Worm (Caenorhabditis elegans): ENCODE results near the gene asns-1.

DNA sequence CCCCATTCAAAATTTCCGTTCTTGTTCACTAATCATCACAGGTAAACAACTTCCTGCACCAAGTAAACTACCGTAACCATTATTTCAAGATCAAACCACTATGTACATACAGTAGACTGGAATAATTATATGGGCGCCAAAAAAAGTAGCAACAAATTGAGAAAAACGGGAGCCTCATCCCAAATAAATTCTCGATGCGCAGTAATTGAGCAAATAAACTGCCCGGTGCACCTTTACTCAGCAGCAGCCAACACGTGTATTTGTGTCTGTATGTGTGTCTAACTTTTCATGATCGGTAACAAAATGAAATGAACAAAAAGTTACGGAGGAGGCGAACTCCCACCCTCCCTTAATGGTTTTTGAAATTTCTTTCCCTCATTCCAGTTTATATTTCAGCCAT, 16.8 kb upstream of the asns-1 start, which contains the start of gene otpl-5:
- TF ChIP-seq ama-1 (optimal IDR thresholded peaks at IDR 0.05) (no peak), ceh-36 (tag; optimal IDR thresholded peaks at IDR 0.05) (no peak), hmbx-1 (tag; optimal IDR thresholded peaks at IDR 0.05) (no peak), sea-1 (GFP tag; conservative IDR thresholded peaks at IDR 0.05) (no peak), B0310.2 (tag; optimal IDR thresholded peaks at IDR 0.05) (no peak), tbx-11 (GFP tag; IDR thresholded peaks at IDR 0.05) (no peak), hnd-1 (tag; optimal IDR thresholded peaks at IDR 0.05) (no peak), flt-1 (GFP tag; IDR thresholded peaks at IDR 0.05) (no peak)
